Fruit fly (Drosophila melanogaster): Measurements from ENCODE around the gene CG6321.

CG6321 gene

DNA sequence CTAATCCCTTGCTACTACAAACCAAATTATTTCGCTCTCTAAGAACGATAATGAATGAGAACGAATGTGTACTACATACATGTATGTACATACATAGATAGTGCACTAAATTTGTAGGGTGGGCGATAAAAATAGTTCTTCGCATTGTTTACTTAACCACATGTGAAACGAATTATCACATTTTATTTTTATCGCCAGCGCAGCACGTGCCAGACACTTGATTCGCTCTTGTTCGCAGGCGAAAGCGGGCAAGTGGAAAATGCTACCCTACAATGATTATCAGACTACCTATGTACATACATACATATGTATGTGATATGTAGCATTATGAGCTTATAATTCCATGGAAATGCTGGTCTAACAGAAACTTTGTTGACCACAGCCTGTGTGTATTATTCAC, 24.8 kb upstream of the CG6321 start (continued):
- TF ChIP-seq chinmo (GFP tag; IDR thresholded peaks at IDR 0.05; ENCODE audit: partially characterized antibody) (0 out of 4 replicates have a peak, but pooled peaks have one; percentile 46), twi (tag; optimal IDR thresholded peaks at IDR 0.05) (peak; percentile 80), CG2678 (tag; optimal IDR thresholded peaks at IDR 0.05) (peak; percentile 4), D19B (GFP tag; optimal IDR thresholded peaks at IDR 0.05) (peak; percentile 74), CG15514 (GFP tag; optimal IDR thresholded peaks at IDR 0.05) (peak; percentile 27), wor (GFP tag; IDR thresholded peaks at IDR 0.05) (no peak), CG12391 (tag; optimal IDR thresholded peaks at IDR 0.05) (no peak), CG4404 (GFP tag; IDR thresholded peaks at IDR 0.05) (no peak), sc (optimal IDR thresholded peaks at IDR 0.05) (no peak), sc (GFP tag; optimal IDR thresholded peaks at IDR 0.05) (no peak), chif (GFP tag; optimal IDR thresholded peaks at IDR 0.05) (no peak), ATbp (GFP tag; optimal IDR thresholded peaks at IDR 0.05) (peak; percentile 12), tup (GFP tag; optimal IDR thresholded peaks at IDR 0.05) (no peak), CG17802 (tag; optimal IDR thresholded peaks at IDR 0.05) (no peak), CG32532 (GFP tag; IDR thresholded peaks at IDR 0.05) (no peak), pb (GFP tag; optimal IDR thresholded peaks at IDR 0.05) (no peak), Med (GFP tag) (peak; percentile 54), ken (GFP tag; IDR thresholded peaks at IDR 0.05) (no peak), CG7745 (tag; optimal IDR thresholded peaks at IDR 0.05) (peak; percentile 37), crc (GFP tag; optimal IDR thresholded peaks at IDR 0.05) (no peak), bcd (GFP tag; optimal IDR thresholded peaks at IDR 0.05) (no peak), HLHmδ (GFP tag; optimal IDR thresholded peaks at IDR 0.05) (peak; percentile 28), kah (GFP tag; optimal IDR thresholded peaks at IDR 0.05) (peak; percentile 84), CG31224 (GFP tag; IDR thresholded peaks at IDR 0.05) (no peak), mirr (GFP tag; optimal IDR thresholded peaks at IDR 0.05) (peak; percentile 80), tin (GFP tag; optimal IDR thresholded peaks at IDR 0.05) (no peak), amos (GFP tag; IDR thresholded peaks at IDR 0.05; ENCODE audit: partially characterized antibody) (no peak), trem (tag; optimal IDR thresholded peaks at IDR 0.05) (no peak), cg (GFP tag; optimal IDR thresholded peaks at IDR 0.05) (peak; percentile 46), chn (GFP tag; optimal IDR thresholded peaks at IDR 0.05) (no peak), CG8924 (tag; optimal IDR thresholded peaks at IDR 0.05) (no peak), CG6813 (GFP tag; optimal IDR thresholded peaks at IDR 0.05) (peak; percentile 41), Dref (GFP tag; IDR thresholded peaks at IDR 0.05) (no peak), lab (GFP tag; optimal IDR thresholded peaks at IDR 0.05) (peak; percentile 28), wek (GFP tag; optimal IDR thresholded peaks at IDR 0.05) (peak; percentile 28), pros (GFP tag; optimal IDR thresholded peaks at IDR 0.05) (peak; percentile 7), CG11093 (GFP tag; IDR thresholded peaks at IDR 0.05) (no peak), Hey (tag; optimal IDR thresholded peaks at IDR 0.05) (peak; percentile 99), eve (GFP tag; optimal IDR thresholded peaks at IDR 0.05) (peak in 1 of 2 experiments; percentile 26), CG2199 (GFP tag; IDR thresholded peaks at IDR 0.05) (0 out of 3 replicates have a peak, but pooled peaks have one; percentile 23), sug (tag; optimal IDR thresholded peaks at IDR 0.05) (peak; percentile 92), CG4424 (GFP tag; optimal IDR thresholded peaks at IDR 0.05) (no peak), sd (tag; optimal IDR thresholded peaks at IDR 0.05) (peak; percentile 75), CG13296 (GFP tag; optimal IDR thresholded peaks at IDR 0.05) (peak; percentile 9), Mes4 (GFP tag; optimal IDR thresholded peaks at IDR 0.05) (no peak), CG7987 (GFP tag; optimal IDR thresholded peaks at IDR 0.05) (peak; percentile 35), CG34376 (GFP tag; optimal IDR thresholded peaks at IDR 0.05) (peak; percentile 42), Hmx (GFP tag; optimal IDR thresholded peaks at IDR 0.05) (no peak), sima (GFP tag; optimal IDR thresholded peaks at IDR 0.05) (no peak), grau (tag; optimal IDR thresholded peaks at IDR 0.05) (peak; percentile 0), fd64A (GFP tag; optimal IDR thresholded peaks at IDR 0.05) (peak; percentile 42)

Measured in whole organism, embryonic.